Worm (Caenorhabditis elegans) whole organism, L4 larva: ENCODE measurements around the gene vrp-1.

Experiments used
- cey-2 ChIP-seq: sonication (generic microtip); optimal IDR thresholded peaks from 3 replicates; lab custom pipeline; 2017; ENCODE audit warnings: missing genetic modification characterization, mild to moderate bottlenecking, missing compliant biosample characterization, antibody characterized with exemption, borderline replicate concordance; ENCODE audit not compliant: insufficient read depth
- duxl-1 ChIP-seq: sonication (generic microtip); optimal IDR thresholded peaks from 2 replicates; lab custom pipeline; 2016; ENCODE audit warnings: mild to moderate bottlenecking, missing genetic modification characterization, moderate library complexity, missing compliant biosample characterization; ENCODE audit not compliant: poor library complexity
- madf-9 ChIP-seq: fragments of 200-800 bp; sonication (Bioruptor generic); conservative IDR thresholded peaks from 2 replicates; pipeline ENCODE4 v1.3.6; 2022; ENCODE audit warnings: missing genetic modification reagents, missing genetic modification characterization, missing compliant biosample characterization
- mdl-1 ChIP-seq, 2 experiments: fragments of 150-350 bp in 1 of 2; sonication (generic microtip) in 1 of 2; optimal IDR thresholded peaks; 2 replicates each; lab custom pipeline; 2014 to 2017; ENCODE audit warnings: missing biosample characterization in 2 of 2, missing genetic modification characterization in 2 of 2
- unc-130 ChIP-seq: sonication (generic microtip); optimal IDR thresholded peaks from 2 replicates; lab custom pipeline; 2016; ENCODE audit warnings: missing genetic modification reagents, missing genetic modification characterization, missing compliant biosample characterization
- unc-62 ChIP-seq, 3 experiments: fragments of 150-350 bp in 1 of 3; sonication (generic microtip); optimal IDR thresholded peaks in 2 of 3; peaks in 1 of 3; 1 replicate in 1 of 3; 2 replicates in 2 of 3; lab custom pipeline; 2014 to 2017; ENCODE audit warnings: missing biosample characterization in 3 of 3, missing genetic modification characterization in 3 of 3, missing genetic modification reagents in 3 of 3, missing genotype in 1 of 3
- zfp-2 ChIP-seq: sonication (generic microtip); optimal IDR thresholded peaks from 2 replicates; lab custom pipeline; 2016; ENCODE audit warnings: mild to moderate bottlenecking, missing genetic modification characterization, missing compliant biosample characterization

- no peak for TF ChIP-seq duxl-1 (tag; lab: Kevin White, UChicago)
- TF ChIP-seq madf-9 (GFP tag; lab: Robert Waterston, UW), result no peak
- no peak for TF ChIP-seq cey-2 (tag; lab: Kevin White, UChicago)
- TF ChIP-seq mdl-1 (tag; optimal IDR thresholded peaks at IDR 0.05; lab: Kevin White, UChicago), result no peak
- TF ChIP-seq unc-130 (GFP tag; lab: Kevin White, UChicago), result no peak
- TF ChIP-seq unc-62 (GFP tag; optimal IDR thresholded peaks at IDR 0.05 in 1 of 2; lab: Kevin White, UChicago), result no peak
- TF ChIP-seq unc-62 (tag; optimal IDR thresholded peaks at IDR 0.05; lab: Kevin White, UChicago), result no peak
- no peak for TF ChIP-seq zfp-2
Measured at ce11 chrIV:3019438-3019837, 7.1 kb downstream of the vrp-1 start, which contains the start of gene lin-22.
